Worm (Caenorhabditis elegans): Measurements from ENCODE around the gene Y56A3A.28.

Gene Y56A3A.28

ce11 chrIII:11920187-11920785, 50.9 kb downstream of the Y56A3A.28 start, which contains the start of the genes ccf-1 and trap-4 (continued):
- peak; percentile 16 for TF ChIP-seq F13H6.1 (tag; optimal IDR thresholded peaks at IDR 0.05)
- TF ChIP-seq nhr-10 (tag; optimal IDR thresholded peaks at IDR 0.05): no peak
- no peak for TF ChIP-seq elt-3 (tag; optimal IDR thresholded peaks at IDR 0.05)
- peak; percentile 6 for TF ChIP-seq sma-9 (GFP tag; optimal IDR thresholded peaks at IDR 0.05)
- TF ChIP-seq sma-9 (tag; optimal IDR thresholded peaks at IDR 0.05): no peak
- TF ChIP-seq unc-39 (tag; optimal IDR thresholded peaks at IDR 0.05): no peak
- TF ChIP-seq crh-2 (tag; optimal IDR thresholded peaks at IDR 0.05): peak; percentile 65
- TF ChIP-seq lin-39 (tag; optimal IDR thresholded peaks at IDR 0.05): no peak
- no peak for TF ChIP-seq mbf-1 (tag; optimal IDR thresholded peaks at IDR 0.05)
- TF ChIP-seq ztf-11 (tag; optimal IDR thresholded peaks at IDR 0.05): no peak
- peak; percentile 30 for TF ChIP-seq fos-1 (tag; optimal IDR thresholded peaks at IDR 0.05)
- peak; percentile 38 for TF ChIP-seq nhr-21 (tag; optimal IDR thresholded peaks at IDR 0.05)
- TF ChIP-seq elt-1 (tag; optimal IDR thresholded peaks at IDR 0.05): no peak
- no peak for TF ChIP-seq ZK546.5 (tag; optimal IDR thresholded peaks at IDR 0.05)

DNA sequence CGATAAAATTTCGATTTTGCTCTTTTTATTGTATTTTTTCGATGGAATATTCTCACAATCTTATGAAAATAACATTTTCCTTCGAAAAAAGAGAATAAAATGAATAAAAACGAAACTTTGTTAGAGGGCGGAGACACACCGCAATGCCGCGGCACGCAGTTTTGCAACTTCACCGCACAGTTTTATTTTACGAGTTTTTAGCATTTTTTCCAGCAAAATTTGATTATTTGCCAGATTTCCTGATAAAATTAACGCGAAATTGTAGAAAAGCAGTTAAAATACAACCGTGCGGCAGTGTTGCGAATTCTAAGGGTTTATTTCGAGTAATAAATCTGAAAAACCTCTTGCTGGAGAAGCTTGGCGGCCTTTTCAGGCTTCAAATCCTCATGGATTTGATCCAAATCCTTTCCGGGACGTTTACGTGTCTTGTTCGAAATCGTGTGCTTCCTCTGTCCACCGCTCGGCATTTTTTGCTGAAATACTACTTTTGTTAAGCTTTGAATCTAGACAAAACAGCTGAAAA, 52.9 kb downstream of the Y56A3A.28 start, which contains the start of gene znf-593:
TSS of gene znf-593 (minus strand) at position 473 of the 523 bp plus-strand sequence.
- TF ChIP-seq lsy-2 (tag; optimal IDR thresholded peaks at IDR 0.05): peak in 1 of 2 experiments; percentile 34
- TF ChIP-seq unc-55 (GFP tag; optimal IDR thresholded peaks at IDR 0.05): peak; percentile 3
- no peak for TF ChIP-seq sma-9 (GFP tag; optimal IDR thresholded peaks at IDR 0.05)
- no peak for TF ChIP-seq sma-9 (tag; optimal IDR thresholded peaks at IDR 0.05)
- peak; percentile 29 for TF ChIP-seq sem-4 (tag; optimal IDR thresholded peaks at IDR 0.05)
- TF ChIP-seq nhr-25 (tag; optimal IDR thresholded peaks at IDR 0.05): peak; percentile 24

DNA sequence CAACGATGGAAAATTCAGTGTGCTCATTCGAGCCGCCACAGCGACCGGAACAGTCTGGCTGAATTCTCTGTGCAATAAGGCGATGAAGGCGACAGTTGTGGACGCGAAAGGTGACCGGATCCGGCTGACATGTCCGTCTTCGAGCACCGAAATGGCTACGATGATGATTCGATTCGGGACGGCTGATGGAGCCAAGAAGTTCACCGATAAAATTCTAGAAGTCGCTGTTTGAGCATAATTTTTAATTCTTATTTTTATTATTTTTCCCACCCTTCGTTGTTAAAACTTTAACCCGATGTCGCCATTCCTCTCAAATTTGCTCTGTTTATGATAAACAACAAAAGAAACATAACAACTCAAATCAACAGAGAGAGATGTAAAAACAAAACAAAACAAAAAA, 53.6 kb downstream of the Y56A3A.28 start:
- TF ChIP-seq nhr-129 (tag; optimal IDR thresholded peaks at IDR 0.05) (no peak), C34F6.9 (tag; optimal IDR thresholded peaks at IDR 0.05) (no peak), unc-55 (GFP tag; optimal IDR thresholded peaks at IDR 0.05) (no peak), mbf-1 (tag; optimal IDR thresholded peaks at IDR 0.05) (no peak), nhr-237 (tag; optimal IDR thresholded peaks at IDR 0.05) (no peak), mdl-1 (tag; optimal IDR thresholded peaks at IDR 0.05) (no peak), R02D3.7 (tag; optimal IDR thresholded peaks at IDR 0.05) (no peak)

DNA sequence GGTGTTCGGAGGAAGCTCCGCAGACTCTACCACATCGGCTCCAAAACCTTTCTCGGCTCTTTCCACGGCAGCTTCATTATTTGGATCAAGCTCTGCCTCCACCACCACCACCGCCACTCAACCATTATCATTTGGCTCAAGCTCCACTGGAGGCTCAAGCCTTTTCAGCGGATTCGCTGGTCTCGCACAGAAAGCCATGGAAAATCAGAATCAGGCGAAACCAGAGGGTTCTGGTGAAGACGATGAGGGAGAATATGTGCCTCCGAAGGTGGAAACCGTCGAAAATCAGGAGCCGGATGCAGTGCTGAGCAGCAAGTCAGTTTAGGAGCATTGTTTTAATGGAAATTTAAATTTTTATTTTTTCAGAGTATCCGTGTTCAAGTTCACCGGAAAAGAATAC, 54.1 kb downstream of the Y56A3A.28 start:
- TF ChIP-seq aly-2 (tag; optimal IDR thresholded peaks at IDR 0.05) (no peak), ztf-11 (tag; optimal IDR thresholded peaks at IDR 0.05) (no peak), alr-1 (tag; optimal IDR thresholded peaks at IDR 0.05) (no peak), sma-9 (GFP tag; optimal IDR thresholded peaks at IDR 0.05) (no peak), sma-9 (tag; optimal IDR thresholded peaks at IDR 0.05) (no peak), ama-1 (optimal IDR thresholded peaks at IDR 0.05) (no peak), egl-27 (tag; optimal IDR thresholded peaks at IDR 0.05) (no peak), nhr-129 (tag; optimal IDR thresholded peaks at IDR 0.05) (no peak), mdl-1 (tag; optimal IDR thresholded peaks at IDR 0.05) (no peak)

- TF ChIP-seq ceh-16 (tag; optimal IDR thresholded peaks at IDR 0.05): no peak
- no peak for TF ChIP-seq nhr-10 (tag; optimal IDR thresholded peaks at IDR 0.05)
- TF ChIP-seq gmeb-1 (tag; optimal IDR thresholded peaks at IDR 0.05): no peak
- TF ChIP-seq nhr-77 (tag; optimal IDR thresholded peaks at IDR 0.05): no peak
- TF ChIP-seq ztf-4 (tag; optimal IDR thresholded peaks at IDR 0.05): no peak
Measured at ce11 chrIII:11916260-11916659, 54.9 kb downstream of the Y56A3A.28 start.

- TF ChIP-seq unc-62 (GFP tag; optimal IDR thresholded peaks at IDR 0.05): no peak
- peak; percentile 41 to 55 for TF ChIP-seq lsy-2 (tag; optimal IDR thresholded peaks at IDR 0.05)
- peak; percentile 7 for TF ChIP-seq C34F6.9 (tag; optimal IDR thresholded peaks at IDR 0.05)
- TF ChIP-seq nhr-11 (tag; optimal IDR thresholded peaks at IDR 0.05): no peak
- peak; percentile 11 for TF ChIP-seq F13H6.1 (tag; optimal IDR thresholded peaks at IDR 0.05)
- no peak for TF ChIP-seq mdl-1 (tag; optimal IDR thresholded peaks at IDR 0.05)
- peak; percentile 27 for TF ChIP-seq lin-13 (GFP tag; optimal IDR thresholded peaks at IDR 0.05)
- no peak for TF ChIP-seq elt-1 (tag; optimal IDR thresholded peaks at IDR 0.05)
- no peak for TF ChIP-seq nhr-129 (tag; optimal IDR thresholded peaks at IDR 0.05)
- peak; percentile 12 for TF ChIP-seq fos-1 (tag; optimal IDR thresholded peaks at IDR 0.05)
- TF ChIP-seq gmeb-1 (tag; optimal IDR thresholded peaks at IDR 0.05): peak; percentile 49
- TF ChIP-seq R02D3.7 (tag; optimal IDR thresholded peaks at IDR 0.05): no peak
- peak; percentile 56 for TF ChIP-seq unc-55 (GFP tag; optimal IDR thresholded peaks at IDR 0.05)
- TF ChIP-seq peb-1 (tag; optimal IDR thresholded peaks at IDR 0.05): no peak
Measured at ce11 chrIII:11915666-11916065, 55.5 kb downstream of the Y56A3A.28 start, which contains the start of the genes ndab-1 and npp-16. Gene ndab-1 (minus strand): TSS chrIII:11915712. Gene npp-16 (plus strand): TSS chrIII:11915928.
